Fruit fly (Drosophila melanogaster): ENCODE data around the gene Gr77a.

Gr77a gene

DNA sequence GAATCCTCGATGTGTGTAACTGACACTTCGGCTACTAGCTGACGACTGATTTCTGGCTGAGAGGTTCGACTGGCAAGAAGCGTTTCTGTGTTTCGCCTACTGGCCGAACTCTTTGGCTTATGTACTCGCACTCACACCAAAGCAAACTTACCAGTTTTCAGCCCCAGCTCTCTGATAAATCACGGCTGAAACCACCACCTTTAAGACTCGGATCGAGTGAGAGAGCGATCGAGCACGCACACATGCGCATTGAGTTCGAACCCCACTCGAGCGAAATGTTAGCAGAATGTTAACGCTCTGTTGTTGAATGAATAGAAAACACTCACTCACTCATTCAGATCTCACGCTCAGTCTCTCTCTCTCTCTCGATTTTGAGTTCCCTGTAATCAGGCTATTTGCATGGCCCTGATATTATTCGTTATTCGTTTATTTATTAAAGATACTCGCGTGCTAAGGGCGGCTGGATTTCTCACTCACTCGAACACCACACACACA, 43.9 kb downstream of the Gr77a start, which contains the start of gene kni (continued):
- TF ChIP-seq CG1024 (GFP tag; IDR thresholded peaks at IDR 0.05) (no peak), Scr (GFP tag; IDR thresholded peaks at IDR 0.05; ENCODE audit: partially characterized antibody) (peak; percentile 33; the same call in 1 of the 2 replicates), trh (GFP tag; optimal IDR thresholded peaks at IDR 0.05) (no peak), CG17829 (tag; optimal IDR thresholded peaks at IDR 0.05) (peak; percentile 30), cg (GFP tag; optimal IDR thresholded peaks at IDR 0.05) (peak; percentile 89), Ssrp (tag; optimal IDR thresholded peaks at IDR 0.05) (no peak), fd64A (GFP tag; optimal IDR thresholded peaks at IDR 0.05) (no peak), CG8478 (optimal IDR thresholded peaks at IDR 0.05) (no peak), D19A (tag; optimal IDR thresholded peaks at IDR 0.05) (no peak), Nf-YB (GFP tag; optimal IDR thresholded peaks at IDR 0.05) (peak; percentile 91), CG7786 (GFP tag; optimal IDR thresholded peaks at IDR 0.05) (no peak), vvl (GFP tag; IDR thresholded peaks at IDR 0.05) (0 out of 2 replicates have a peak, but pooled peaks have one; percentile 22), seq (GFP tag; IDR thresholded peaks at IDR 0.05) (peak; percentile 23; the same call in 1 of the 2 replicates)

dm6 chr3L:20694584-20694983, 44.6 kb downstream of the Gr77a start:
- TF ChIP-seq hb (GFP tag; IDR thresholded peaks at IDR 0.05; ENCODE audit: partially characterized antibody) (0 out of 3 replicates have a peak, but pooled peaks have one; percentile 24), Atf6 (GFP tag; IDR thresholded peaks at IDR 0.05) (no peak), nerfin-1 (tag; optimal IDR thresholded peaks at IDR 0.05) (no peak), cad (GFP tag; optimal IDR thresholded peaks at IDR 0.05) (peak; percentile 84), CG7271 (tag; optimal IDR thresholded peaks at IDR 0.05) (peak; percentile 53), hth (optimal IDR thresholded peaks at IDR 0.05) (no peak), CG10565 (GFP tag; optimal IDR thresholded peaks at IDR 0.05) (no peak), eve (GFP tag; optimal IDR thresholded peaks at IDR 0.05) (peak in 1 of 2 experiments; percentile 31), Max (GFP tag; optimal IDR thresholded peaks at IDR 0.05) (no peak), tll (GFP tag; optimal IDR thresholded peaks at IDR 0.05) (peak in 1 of 2 experiments; percentile 57), CG12071 (GFP tag; optimal IDR thresholded peaks at IDR 0.05) (no peak), CG17359 (tag; optimal IDR thresholded peaks at IDR 0.05) (no peak), sens (GFP tag) (peak; percentile 65), zen (tag; optimal IDR thresholded peaks at IDR 0.05) (peak; percentile 55), CG13296 (GFP tag; optimal IDR thresholded peaks at IDR 0.05) (no peak)

dm6 chr3L:20692516-20692915, 46.7 kb downstream of the Gr77a start:
- TF ChIP-seq CG1832 (GFP tag; optimal IDR thresholded peaks at IDR 0.05) = peak; percentile 52
- no peak for TF ChIP-seq CG2889 (GFP tag; IDR thresholded peaks at IDR 0.05)
- no peak for TF ChIP-seq prd (optimal IDR thresholded peaks at IDR 0.05)
- no peak for TF ChIP-seq prd (GFP tag; IDR thresholded peaks at IDR 0.05)
- TF ChIP-seq chn (GFP tag; optimal IDR thresholded peaks at IDR 0.05) = peak; percentile 16
- peak; percentile 71; the same call in 1 of the 3 replicates for TF ChIP-seq z (GFP tag; IDR thresholded peaks at IDR 0.05)
- TF ChIP-seq Sry-δ (GFP tag; optimal IDR thresholded peaks at IDR 0.05) = no peak
- no peak for TF ChIP-seq Drgx (GFP tag; IDR thresholded peaks at IDR 0.05)
- peak; percentile 87 for TF ChIP-seq Nf-YC (tag; optimal IDR thresholded peaks at IDR 0.05)
- no peak for TF ChIP-seq oc (tag; optimal IDR thresholded peaks at IDR 0.05)
- TF ChIP-seq Chrac-16 (GFP tag; optimal IDR thresholded peaks at IDR 0.05) = no peak
- peak; percentile 69 for TF ChIP-seq Nf-YB (GFP tag; optimal IDR thresholded peaks at IDR 0.05)
- TF ChIP-seq CG4360 (GFP tag; IDR thresholded peaks at IDR 0.05) = no peak
- TF ChIP-seq sqz (GFP tag; optimal IDR thresholded peaks at IDR 0.05) = peak; percentile 5
- peak; percentile 1 for TF ChIP-seq Deaf1 (tag; optimal IDR thresholded peaks at IDR 0.05)
- TF ChIP-seq CG9876 (GFP tag; optimal IDR thresholded peaks at IDR 0.05) = no peak
- no peak for TF ChIP-seq ttk (GFP tag; IDR thresholded peaks at IDR 0.05)
- TF ChIP-seq cg (GFP tag; optimal IDR thresholded peaks at IDR 0.05) = peak; percentile 61
- no peak for TF ChIP-seq Hey (tag; optimal IDR thresholded peaks at IDR 0.05)
- no peak for TF ChIP-seq Oli (tag; optimal IDR thresholded peaks at IDR 0.05)
- peak; percentile 18 for TF ChIP-seq sens (GFP tag)
- TF ChIP-seq CG6813 (GFP tag; optimal IDR thresholded peaks at IDR 0.05) = no peak
- peak; percentile 32 for TF ChIP-seq Med (GFP tag)
- peak; percentile 79 for TF ChIP-seq kni (GFP tag; optimal IDR thresholded peaks at IDR 0.05)
- peak; percentile 47; the same call in 1 of the 2 replicates for TF ChIP-seq CG10321 (GFP tag; IDR thresholded peaks at IDR 0.05)
